Worm (Caenorhabditis elegans) whole organism, late embryonic: Measurements from ENCODE around the gene adah-1.

ENCODE experiments used
- C08G9.2 ChIP-seq: sonication (generic microtip); optimal IDR thresholded peaks from 2 replicates; lab custom pipeline; 2016; ENCODE audit warnings: mild to moderate bottlenecking, missing genetic modification characterization, moderate library complexity, missing compliant biosample characterization
- K02D7.2 ChIP-seq: sonication (generic microtip); optimal IDR thresholded peaks from 2 replicates; lab custom pipeline; 2017; ENCODE audit warnings: mild to moderate bottlenecking, missing genetic modification characterization, missing compliant biosample characterization
- K09A11.1 ChIP-seq: sonication (generic microtip); optimal IDR thresholded peaks from 2 replicates; lab custom pipeline; 2017; ENCODE audit warnings: antibody characterized with exemption, mild to moderate bottlenecking, missing genetic modification characterization, missing compliant biosample characterization; ENCODE audit not compliant: insufficient read depth
- T23F11.4 ChIP-seq: fragments of 200-800 bp; sonication (Bioruptor generic); optimal IDR thresholded peaks from 2 replicates; lab custom pipeline; 2018; ENCODE audit warnings: mild to moderate bottlenecking, missing genetic modification characterization, missing compliant biosample characterization
- Y22D7AL.16 ChIP-seq: sonication (generic microtip); optimal IDR thresholded peaks from 2 replicates; lab custom pipeline; 2016; ENCODE audit warnings: missing genetic modification characterization, missing compliant biosample characterization
- ahr-1 ChIP-seq: sonication (generic microtip); optimal IDR thresholded peaks from 2 replicates; lab custom pipeline; 2016; ENCODE audit warnings: missing genetic modification characterization, missing compliant biosample characterization
- ama-1 ChIP-seq: fragments of 150-350 bp; optimal IDR thresholded peaks from 2 replicates; lab custom pipeline; 2014
- ceh-18 ChIP-seq: sonication (generic microtip); optimal IDR thresholded peaks from 2 replicates; lab custom pipeline; 2016; ENCODE audit warnings: missing genetic modification characterization, missing compliant biosample characterization
- ceh-2 ChIP-seq: sonication (generic microtip); optimal IDR thresholded peaks from 2 replicates; lab custom pipeline; 2016; ENCODE audit warnings: missing genotype, missing genetic modification characterization, missing compliant biosample characterization
- ceh-30 ChIP-seq: fragments of 150-350 bp; optimal IDR thresholded peaks from 2 replicates; lab custom pipeline; 2014; ENCODE audit warnings: missing biosample characterization, missing genetic modification characterization
- ceh-34 ChIP-seq: sonication (generic microtip); optimal IDR thresholded peaks from 2 replicates; lab custom pipeline; 2016; ENCODE audit warnings: mild to moderate bottlenecking, missing genetic modification characterization, missing compliant biosample characterization
- ceh-6 ChIP-seq: fragments of 200-800 bp; sonication (Bioruptor generic); optimal IDR thresholded peaks from 2 replicates; lab custom pipeline; 2018; ENCODE audit warnings: mild to moderate bottlenecking, missing genetic modification characterization, missing compliant biosample characterization
- ceh-9 ChIP-seq: sonication (generic microtip); optimal IDR thresholded peaks from 2 replicates; lab custom pipeline; 2016; ENCODE audit warnings: mild to moderate bottlenecking, missing genetic modification characterization, inconsistent platforms, missing compliant biosample characterization
- che-1 ChIP-seq: sonication (generic microtip); optimal IDR thresholded peaks from 2 replicates; lab custom pipeline; 2016; ENCODE audit warnings: mild to moderate bottlenecking, missing genetic modification characterization, missing compliant biosample characterization
- dmd-4 ChIP-seq: sonication (generic microtip); optimal IDR thresholded peaks from 2 replicates; lab custom pipeline; 2016; ENCODE audit warnings: borderline replicate concordance, missing genetic modification characterization, missing compliant biosample characterization
- dve-1 ChIP-seq: sonication (generic microtip); optimal IDR thresholded peaks from 2 replicates; lab custom pipeline; 2017; ENCODE audit warnings: antibody characterized with exemption, mild to moderate bottlenecking, missing genetic modification characterization, missing compliant biosample characterization
- elt-2 ChIP-seq: sonication (generic microtip); optimal IDR thresholded peaks from 2 replicates; lab custom pipeline; 2016; ENCODE audit warnings: missing genetic modification reagents, missing genetic modification characterization, missing compliant biosample characterization
- eyg-1 ChIP-seq: sonication (generic microtip); optimal IDR thresholded peaks from 2 replicates; lab custom pipeline; 2016; ENCODE audit warnings: missing genotype, missing genetic modification characterization, missing compliant biosample characterization
- fax-1 ChIP-seq: sonication (generic microtip); optimal IDR thresholded peaks from 2 replicates; lab custom pipeline; 2016; ENCODE audit warnings: missing genotype, missing genetic modification characterization, missing compliant biosample characterization
- fkh-10 ChIP-seq: fragments of 150-350 bp; optimal IDR thresholded peaks from 2 replicates; lab custom pipeline; 2014; ENCODE audit warnings: missing biosample characterization, missing genetic modification reagents, missing genetic modification characterization
- fkh-6 ChIP-seq: sonication (generic microtip); optimal IDR thresholded peaks from 2 replicates; lab custom pipeline; 2016; ENCODE audit warnings: missing genetic modification characterization, missing compliant biosample characterization
- hlh-15 ChIP-seq: sonication (generic microtip); optimal IDR thresholded peaks from 2 replicates; lab custom pipeline; 2016; ENCODE audit warnings: missing genetic modification characterization, missing compliant biosample characterization
- hlh-6 ChIP-seq: sonication (generic microtip); optimal IDR thresholded peaks from 2 replicates; lab custom pipeline; 2016; ENCODE audit warnings: missing genotype, missing genetic modification characterization, missing compliant biosample characterization
- madf-2 ChIP-seq: sonication (generic microtip); optimal IDR thresholded peaks from 2 replicates; lab custom pipeline; 2017; ENCODE audit warnings: missing genetic modification characterization, missing compliant biosample characterization
- nfya-1 ChIP-seq: sonication (generic microtip); optimal IDR thresholded peaks from 2 replicates; lab custom pipeline; 2017; ENCODE audit warnings: missing genetic modification characterization, mild to moderate bottlenecking, missing compliant biosample characterization, antibody characterized with exemption, moderate library complexity
- npax-4 ChIP-seq: sonication (generic microtip); optimal IDR thresholded peaks from 2 replicates; lab custom pipeline; 2016; ENCODE audit warnings: missing genetic modification characterization, missing compliant biosample characterization
- pat-9 ChIP-seq: fragments of 200-800 bp; sonication (Bioruptor generic); optimal IDR thresholded peaks from 2 replicates; lab custom pipeline; 2018; ENCODE audit warnings: mild to moderate bottlenecking, missing genetic modification characterization, moderate library complexity, missing compliant biosample characterization
- pha-2 ChIP-seq: sonication (generic microtip); optimal IDR thresholded peaks from 2 replicates; lab custom pipeline; 2017; ENCODE audit warnings: mild to moderate bottlenecking, missing genetic modification characterization, missing compliant biosample characterization
- pha-4 ChIP-seq: fragments of 150-350 bp; optimal IDR thresholded peaks from 2 replicates; lab custom pipeline; 2018; ENCODE audit warnings: missing biosample characterization, missing genetic modification reagents, missing genetic modification characterization
- pqm-1 ChIP-seq: sonication (generic microtip); optimal IDR thresholded peaks from 2 replicates; lab custom pipeline; 2016; ENCODE audit warnings: missing genetic modification characterization, missing compliant biosample characterization
- pros-1 ChIP-seq: fragments of 150-350 bp; optimal IDR thresholded peaks from 2 replicates; lab custom pipeline; 2014; ENCODE audit warnings: missing biosample characterization, missing genetic modification reagents, missing genetic modification characterization
- ref-2 ChIP-seq: sonication (generic microtip); optimal IDR thresholded peaks from 2 replicates; lab custom pipeline; 2016; ENCODE audit warnings: missing genetic modification characterization, missing compliant biosample characterization
- rnt-1 ChIP-seq: sonication (generic microtip); optimal IDR thresholded peaks from 2 replicates; lab custom pipeline; 2016; ENCODE audit warnings: missing genetic modification characterization, missing compliant biosample characterization
- sox-2 ChIP-seq: fragments of 200-800 bp; sonication (Bioruptor generic); IDR thresholded peaks from 2 replicates; pipeline ENCODE4 v1.3.6; 2022; ENCODE audit warnings: missing genetic modification reagents, missing genetic modification characterization, missing compliant biosample characterization
- sox-4 ChIP-seq: sonication (generic microtip); optimal IDR thresholded peaks from 2 replicates; lab custom pipeline; 2017; ENCODE audit warnings: mild to moderate bottlenecking, missing genetic modification characterization, inconsistent platforms, missing compliant biosample characterization
- tbx-7 ChIP-seq: sonication (generic microtip); optimal IDR thresholded peaks from 2 replicates; lab custom pipeline; 2016; ENCODE audit warnings: missing genotype, missing genetic modification characterization, missing compliant biosample characterization
- ttx-3 ChIP-seq: sonication (generic microtip); optimal IDR thresholded peaks from 2 replicates; lab custom pipeline; 2016; ENCODE audit warnings: missing genetic modification reagents, missing genetic modification characterization, missing compliant biosample characterization
- unc-55 ChIP-seq: sonication (generic microtip); optimal IDR thresholded peaks from 2 replicates; lab custom pipeline; 2017; ENCODE audit warnings: missing biosample characterization, missing genetic modification reagents, missing genetic modification characterization
- zip-5 ChIP-seq: sonication (generic microtip); optimal IDR thresholded peaks from 2 replicates; lab custom pipeline; 2016; ENCODE audit warnings: missing genetic modification characterization, missing compliant biosample characterization

Gene adah-1

DNA sequence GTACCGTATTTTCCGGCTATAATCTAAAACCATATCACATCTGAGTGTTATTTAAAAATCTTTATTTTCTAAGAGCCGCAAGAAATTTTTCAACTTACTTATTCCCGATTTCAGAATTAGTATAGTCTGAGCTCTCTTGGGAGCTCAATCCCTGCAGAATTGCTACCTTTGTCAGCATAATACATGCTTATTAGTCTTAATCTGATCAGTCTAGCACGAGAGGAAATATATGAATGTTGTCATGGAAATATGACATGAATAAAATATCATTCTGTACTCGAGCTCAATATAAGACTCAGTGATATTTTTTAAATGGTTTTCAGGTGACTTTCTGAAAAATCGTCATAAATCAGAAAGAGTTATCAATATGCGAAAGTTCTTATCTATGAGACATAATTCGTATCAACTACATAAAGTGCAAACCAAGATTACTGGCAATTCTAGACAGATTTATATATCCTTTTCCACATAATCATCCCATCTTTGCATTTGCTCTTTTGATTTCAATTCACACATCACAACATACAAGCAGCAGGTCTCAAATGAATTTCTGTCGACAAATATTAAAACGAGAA is 21.4 kb downstream of the adah-1 start:
- TF ChIP-seq sox-4 (tag; lab: Kevin White, UChicago) (no peak), fkh-6 (tag; lab: Kevin White, UChicago) (no peak), elt-2 (tag; lab: Kevin White, UChicago) (peak; percentile 19), ttx-3 (tag; lab: Kevin White, UChicago) (no peak)
- TF ChIP-seq, all 69 proteins: peak for 1

DNA sequence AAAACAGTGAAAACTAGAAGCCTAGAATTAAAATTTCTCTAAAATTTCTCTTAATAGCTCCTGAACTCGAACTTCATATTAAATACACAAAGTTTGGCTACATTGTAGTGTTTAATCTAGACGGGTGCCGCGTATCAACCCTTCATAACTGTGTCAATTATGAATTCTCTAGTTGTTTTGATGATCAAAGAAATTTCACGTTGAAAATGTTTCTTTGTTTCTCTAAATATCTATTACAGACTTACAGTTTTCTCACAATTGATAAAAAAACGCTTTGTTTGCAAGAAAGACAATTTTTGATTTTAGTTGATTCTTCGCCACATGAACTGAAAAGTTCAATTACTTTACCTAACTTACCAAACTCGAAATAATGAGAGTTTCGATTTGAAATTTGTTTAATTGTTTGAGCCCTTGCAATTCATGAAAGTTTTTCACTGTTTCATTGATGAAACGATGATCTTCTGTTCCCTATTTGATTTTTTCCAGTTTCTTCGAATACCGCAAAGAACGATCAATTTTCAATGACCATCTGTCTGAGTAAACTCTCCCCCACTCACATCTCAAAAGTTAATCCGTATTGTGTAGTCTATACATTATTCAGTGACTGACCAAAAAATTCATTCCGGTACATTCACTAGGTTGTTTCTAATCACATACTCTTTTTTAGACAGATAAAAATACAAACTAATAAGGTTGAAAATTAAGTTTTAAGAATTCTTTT is 22.8 kb downstream of the adah-1 start:
- TF ChIP-seq K02D7.2 (tag; lab: Kevin White, UChicago) (no peak), fax-1 (tag; lab: Kevin White, UChicago) (no peak), pha-2 (tag; lab: Kevin White, UChicago) (no peak), tbx-7 (tag; lab: Kevin White, UChicago) (no peak), eyg-1 (tag; lab: Kevin White, UChicago) (no peak)

DNA sequence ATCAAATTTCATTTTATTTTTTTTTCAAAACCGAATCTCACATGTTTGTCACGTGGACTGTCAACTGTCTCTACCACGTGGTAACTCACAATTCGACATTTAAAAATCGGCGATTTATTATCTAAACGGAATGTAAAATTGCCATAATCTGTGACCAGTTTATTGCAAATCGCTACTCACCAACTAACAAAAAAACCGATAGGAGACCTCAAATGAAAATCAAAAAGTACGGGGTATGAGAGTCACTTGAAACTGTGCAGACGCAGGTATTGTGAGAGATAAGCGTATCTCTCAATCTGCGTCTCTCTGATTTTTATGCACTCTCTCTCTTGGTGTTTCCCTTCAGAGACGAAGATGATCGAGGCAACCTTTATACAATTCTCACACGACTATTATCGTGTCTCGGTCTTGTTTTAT is 23.8 kb downstream of the adah-1 start:
- TF ChIP-seq dve-1 (tag; lab: Kevin White, UChicago) (peak; percentile 27), ceh-18 (tag; lab: Kevin White, UChicago) (peak; percentile 1), zip-5 (tag; lab: Kevin White, UChicago) (no peak), unc-55 (GFP tag; lab: Kevin White, UChicago) (peak; percentile 13), elt-2 (tag; lab: Kevin White, UChicago) (peak; percentile 62), pqm-1 (tag; lab: Kevin White, UChicago) (peak; percentile 30), ceh-9 (no peak)

DNA sequence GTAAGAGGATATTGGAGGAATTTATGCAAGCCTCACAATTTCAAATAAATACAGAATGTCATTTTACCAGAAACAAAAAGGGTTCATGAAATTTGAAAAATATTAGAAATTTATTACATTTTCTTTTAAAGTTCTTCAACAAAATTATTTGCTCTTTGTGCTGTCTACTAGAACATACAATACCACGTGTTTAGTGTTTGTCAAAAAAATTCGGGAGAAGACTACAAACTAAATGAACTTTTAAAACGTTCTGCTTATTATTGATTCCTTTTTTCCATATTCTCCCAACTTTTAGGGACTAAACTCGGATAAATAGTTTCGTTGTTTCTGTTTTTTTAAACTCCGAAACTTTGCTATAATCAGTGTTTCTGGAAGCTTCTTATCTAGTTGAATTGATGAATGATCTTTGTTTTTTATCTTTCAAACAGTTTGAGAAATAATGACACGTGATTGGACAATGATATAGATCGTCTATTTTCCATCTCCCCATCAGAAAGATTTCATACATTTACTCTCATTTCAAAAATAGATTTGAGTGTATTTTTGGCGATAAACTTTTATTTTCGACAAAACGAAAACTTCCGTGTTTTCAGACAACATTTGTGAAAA is 24.7 kb downstream of the adah-1 start:
- no peak for TF ChIP-seq pat-9 (tag; lab: Kevin White, UChicago)
- TF ChIP-seq ttx-3 (tag; lab: Kevin White, UChicago), result no peak
- no peak for TF ChIP-seq sox-2
- TF ChIP-seq, all 69 proteins: peak for 0

DNA sequence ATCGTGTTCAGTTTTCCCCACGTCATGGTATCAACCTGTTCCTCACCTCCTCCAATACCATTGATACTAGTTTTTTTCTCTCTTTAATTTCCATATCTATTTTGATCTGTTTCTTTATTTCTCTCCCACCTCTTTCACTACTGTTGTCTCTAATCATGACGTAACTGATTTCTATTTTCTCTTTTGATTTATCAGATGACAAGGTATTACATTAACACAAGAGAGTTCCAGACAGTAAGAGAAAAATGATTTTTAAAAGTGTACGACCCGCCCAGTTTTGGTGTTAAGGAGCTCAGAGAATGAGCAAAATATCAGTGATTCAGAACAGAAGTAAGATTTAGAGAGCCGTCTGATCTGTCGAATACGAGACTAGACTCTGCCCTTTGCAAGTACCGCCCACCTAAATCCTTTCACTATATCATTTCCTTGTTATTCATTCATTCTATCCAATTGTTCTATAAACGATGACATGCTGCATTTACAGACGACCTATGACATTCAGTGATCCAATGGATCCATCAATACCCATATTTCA is 25.7 kb downstream of the adah-1 start, which contains the start of gene nhr-105:
Gene nhr-105, plus strand, starts transcription at position 485 of the 535 bp plus-strand sequence.
- TF ChIP-seq nfya-1 (no peak), pha-4 (tag; lab: Kevin White, UChicago) (no peak), sox-4 (tag; lab: Kevin White, UChicago) (no peak), ceh-30 (tag; lab: Kevin White, UChicago) (no peak), npax-4 (tag; lab: Kevin White, UChicago) (no peak), ceh-34 (tag; lab: Kevin White, UChicago) (no peak), dmd-4 (no peak), T23F11.4 (no peak), unc-55 (GFP tag; lab: Kevin White, UChicago) (no peak), zip-5 (tag; lab: Kevin White, UChicago) (no peak), tbx-7 (tag; lab: Kevin White, UChicago) (no peak), che-1 (tag; lab: Kevin White, UChicago) (no peak), C08G9.2 (tag; lab: Kevin White, UChicago) (no peak)

DNA sequence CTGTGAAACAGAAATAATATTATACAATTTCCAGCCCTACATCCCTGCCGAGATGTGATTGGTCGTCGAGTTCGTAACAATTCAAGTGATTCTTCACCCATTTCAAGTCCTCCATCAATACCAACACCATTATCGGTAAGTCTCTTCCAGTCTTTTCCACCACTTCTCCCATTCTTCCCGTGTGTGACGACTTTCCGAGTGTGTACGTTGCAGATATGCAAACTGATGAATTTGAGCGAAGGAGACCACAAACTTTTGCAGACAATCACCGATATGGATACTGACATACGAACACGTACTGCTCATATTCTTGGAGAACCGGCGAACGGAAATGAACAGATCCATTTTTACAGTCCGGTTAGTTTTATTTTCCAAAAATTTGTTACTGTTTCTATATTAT is 27.5 kb downstream of the adah-1 start:
- no peak for TF ChIP-seq pros-1 (tag; lab: Kevin White, UChicago)
- TF ChIP-seq ahr-1 (tag; lab: Kevin White, UChicago), result no peak
- no peak for TF ChIP-seq rnt-1 (tag; lab: Kevin White, UChicago)
- no peak for TF ChIP-seq ceh-6 (GFP tag; lab: Kevin White, UChicago)
- TF ChIP-seq sox-2, result no peak
- no peak for TF ChIP-seq ref-2 (tag; lab: Kevin White, UChicago)
- TF ChIP-seq hlh-15, result no peak
- TF ChIP-seq ama-1 (lab: Kevin White, UChicago), result no peak
- no peak for TF ChIP-seq Y22D7AL.16 (tag; lab: Kevin White, UChicago)
- TF ChIP-seq ceh-2 (tag; lab: Kevin White, UChicago), result no peak
- no peak for TF ChIP-seq madf-2
- TF ChIP-seq nfya-1, result no peak
- no peak for TF ChIP-seq unc-55 (GFP tag; lab: Kevin White, UChicago)
- TF ChIP-seq fax-1 (tag; lab: Kevin White, UChicago), result no peak
- TF ChIP-seq fkh-6 (tag; lab: Kevin White, UChicago), result no peak
- no peak for TF ChIP-seq hlh-6 (tag; lab: Kevin White, UChicago)
- no peak for TF ChIP-seq K09A11.1 (tag; lab: Kevin White, UChicago)
- TF ChIP-seq fkh-10 (GFP tag; lab: Kevin White, UChicago), result no peak
